Fruit fly (Drosophila melanogaster) whole organism, embryonic: ENCODE data around the gene CG14854.

Experiments
- BtbVII ChIP-seq: fragments of 200-800 bp; sonication (Bioruptor generic); optimal IDR thresholded peaks from 3 replicates; lab custom pipeline; 2017; ENCODE audit warnings: missing biosample characterization, mild to moderate bottlenecking, missing genetic modification characterization
- CG10959 ChIP-seq: fragments of 200-800 bp; sonication (Bioruptor generic); IDR thresholded peaks from 2 replicates; pipeline ENCODE4 v1.3.6; 2022; ENCODE audit warnings: missing biosample characterization, missing genetic modification characterization
- CG10979 ChIP-seq: fragments of 200-800 bp; sonication (Bioruptor generic); optimal IDR thresholded peaks from 2 replicates; lab custom pipeline; 2018; ENCODE audit warnings: missing biosample characterization, mild to moderate bottlenecking, missing genetic modification characterization, moderate library complexity
- CG12391 ChIP-seq: fragments of 200-800 bp; sonication (Bioruptor generic); optimal IDR thresholded peaks from 3 replicates; lab custom pipeline; 2018; ENCODE audit warnings: missing biosample characterization, mild to moderate bottlenecking, missing genetic modification characterization, moderate library complexity
- CG14441 ChIP-seq: fragments of 200-800 bp; sonication (Bioruptor generic); IDR thresholded peaks from 2 replicates; pipeline ENCODE4 v1.3.6; 2022; ENCODE audit warnings: missing biosample characterization, missing genetic modification characterization
- CG15269 ChIP-seq: fragments of 200-800 bp; sonication (Bioruptor generic); optimal IDR thresholded peaks from 2 replicates; lab custom pipeline; 2018; ENCODE audit warnings: missing biosample characterization, mild to moderate bottlenecking, missing genetic modification characterization, moderate library complexity
- CG15479 ChIP-seq: fragments of 200-800 bp; sonication (Bioruptor generic); optimal IDR thresholded peaks from 3 replicates; lab custom pipeline; 2019; ENCODE audit warnings: missing biosample characterization, mild to moderate bottlenecking, missing genetic modification characterization, moderate library complexity
- CG1602 ChIP-seq: fragments of 200-800 bp; sonication (Bioruptor generic); optimal IDR thresholded peaks from 3 replicates; lab custom pipeline; 2016; ENCODE audit warnings: missing biosample characterization, missing genetic modification characterization
- CG17328 ChIP-seq: fragments of 200-800 bp; sonication (Bioruptor generic); IDR thresholded peaks from 2 replicates; pipeline ENCODE4 v1.3.6; 2022; ENCODE audit warnings: missing biosample characterization, missing genetic modification characterization
- CG17359 ChIP-seq: fragments of 200-800 bp; sonication (Bioruptor generic); optimal IDR thresholded peaks from 3 replicates; lab custom pipeline; 2018; ENCODE audit warnings: missing biosample characterization, mild to moderate bottlenecking, missing genetic modification characterization, moderate library complexity
- CG31224 ChIP-seq: fragments of 200-800 bp; sonication (Bioruptor generic); IDR thresholded peaks from 2 replicates; pipeline ENCODE4 v1.3.6; 2022; ENCODE audit warnings: missing biosample characterization, missing genetic modification characterization
- CG34224 ChIP-seq: fragments of 200-800 bp; sonication (Bioruptor generic); IDR thresholded peaks from 3 replicates; pipeline ENCODE4 v1.3.6; 2022; ENCODE audit warnings: missing biosample characterization, missing genetic modification characterization; ENCODE audit not compliant: partially characterized antibody
- CG4707 ChIP-seq: fragments of 200-800 bp; sonication (Bioruptor generic); optimal IDR thresholded peaks from 2 replicates; lab custom pipeline; 2018; ENCODE audit warnings: missing biosample characterization, mild to moderate bottlenecking, missing genetic modification characterization, moderate library complexity
- CG5180 ChIP-seq: fragments of 200-800 bp; sonication (Bioruptor generic); optimal IDR thresholded peaks from 3 replicates; lab custom pipeline; 2017; ENCODE audit warnings: missing biosample characterization, missing genetic modification characterization, mild to moderate bottlenecking, moderate library complexity, missing genetic modification reagents
- CG6254 ChIP-seq: fragments of 200-800 bp; sonication (Bioruptor generic); optimal IDR thresholded peaks from 3 replicates; lab custom pipeline; 2017; ENCODE audit warnings: mild to moderate bottlenecking, missing biosample characterization, missing genetic modification reagents, missing genetic modification characterization
- CG6765 ChIP-seq: fragments of 200-800 bp; sonication (Bioruptor generic); optimal IDR thresholded peaks from 3 replicates; lab custom pipeline; 2017; ENCODE audit warnings: missing biosample characterization, mild to moderate bottlenecking, missing genetic modification characterization
- CG7839 ChIP-seq: fragments of 200-800 bp; sonication (Bioruptor generic); optimal IDR thresholded peaks from 3 replicates; lab custom pipeline; 2018; ENCODE audit warnings: missing biosample characterization, mild to moderate bottlenecking, missing genetic modification characterization, moderate library complexity
- CG8290 ChIP-seq, 3 experiments: fragments of 200-800 bp; sonication (Bioruptor generic); optimal IDR thresholded peaks; 2 replicates each; lab custom pipeline; 2016 to 2019; ENCODE audit warnings: missing biosample characterization in 3 of 3, missing genetic modification characterization in 3 of 3, mild to moderate bottlenecking in 2 of 3, moderate library complexity in 1 of 3
- CG8359 ChIP-seq: fragments of 200-800 bp; sonication (Bioruptor generic); optimal IDR thresholded peaks from 2 replicates; lab custom pipeline; 2017; ENCODE audit warnings: missing biosample characterization, mild to moderate bottlenecking, missing genetic modification characterization, borderline replicate concordance
- CG8478 ChIP-seq: fragments of >200 bp; optimal IDR thresholded peaks from 2 replicates; lab custom pipeline; 2018
- CG9932 ChIP-seq: fragments of 200-800 bp; sonication (Bioruptor generic); IDR thresholded peaks from 2 replicates; pipeline ENCODE4 v1.3.6; 2022; ENCODE audit warnings: missing biosample characterization, missing genetic modification characterization
- D ChIP-seq, 2 experiments: fragments of 200-800 bp in 1 of 2; fragments of >200 bp in 1 of 2; sonication (Bioruptor generic) in 1 of 2; optimal IDR thresholded peaks; 2 replicates in 1 of 2; 3 replicates in 1 of 2; lab custom pipeline; 2017; ENCODE audit warnings: mild to moderate bottlenecking in 1 of 2, missing biosample characterization in 1 of 2, missing genetic modification characterization in 1 of 2, missing genetic modification reagents in 1 of 2
- Dbx ChIP-seq: fragments of 200-800 bp; sonication (Bioruptor generic); IDR thresholded peaks from 3 replicates; pipeline ENCODE4 v1.3.6; 2022; ENCODE audit warnings: missing biosample characterization, missing genetic modification characterization
- Hr78 ChIP-seq, 2 experiments: fragments of 200-800 bp in 1 of 2; fragments of >200 bp in 1 of 2; sonication (Bioruptor generic) in 1 of 2; optimal IDR thresholded peaks; 2 replicates each; lab custom pipeline; 2017 to 2019; ENCODE audit warnings: missing biosample characterization in 2 of 2, missing genetic modification characterization in 2 of 2, mild to moderate bottlenecking in 1 of 2, moderate library complexity in 1 of 2
- MTF-1 ChIP-seq: fragments of 200-800 bp; sonication (Bioruptor generic); optimal IDR thresholded peaks from 2 replicates; lab custom pipeline; 2018; ENCODE audit warnings: missing biosample characterization, mild to moderate bottlenecking, missing genetic modification characterization, borderline replicate concordance
- Myb ChIP-seq: fragments of 200-800 bp; sonication (Bioruptor generic); optimal IDR thresholded peaks from 2 replicates; lab custom pipeline; 2016; ENCODE audit warnings: missing biosample characterization, missing genetic modification characterization
- Neu2 ChIP-seq: fragments of 200-800 bp; sonication (Bioruptor generic); optimal IDR thresholded peaks from 3 replicates; lab custom pipeline; 2016; ENCODE audit warnings: missing biosample characterization, missing genetic modification characterization, borderline replicate concordance
- Sox100B ChIP-seq: fragments of 200-800 bp; sonication (Bioruptor generic); optimal IDR thresholded peaks from 3 replicates; lab custom pipeline; 2018; ENCODE audit warnings: missing biosample characterization, mild to moderate bottlenecking, missing genetic modification characterization
- ase ChIP-seq: fragments of 200-800 bp; sonication (Bioruptor generic); IDR thresholded peaks from 3 replicates; pipeline ENCODE4 v1.3.6; 2022; ENCODE audit warnings: missing biosample characterization, missing genetic modification characterization
- ash1 ChIP-seq: fragments of 200-800 bp; sonication (Bioruptor generic); optimal IDR thresholded peaks from 2 replicates; lab custom pipeline; 2018; ENCODE audit warnings: missing biosample characterization, mild to moderate bottlenecking, missing genetic modification characterization
- az2 ChIP-seq: fragments of 200-800 bp; sonication (Bioruptor generic); optimal IDR thresholded peaks from 3 replicates; lab custom pipeline; 2016; ENCODE audit warnings: missing biosample characterization, missing genetic modification characterization
- caup ChIP-seq: fragments of 200-800 bp; sonication (Bioruptor generic); optimal IDR thresholded peaks from 3 replicates; lab custom pipeline; 2017; ENCODE audit warnings: missing biosample characterization, mild to moderate bottlenecking, missing genetic modification characterization, moderate library complexity; ENCODE audit not compliant: severe bottlenecking
- chinmo ChIP-seq: fragments of 200-800 bp; sonication (Bioruptor generic); IDR thresholded peaks from 4 replicates; pipeline ENCODE4 v1.3.6; 2022; ENCODE audit warnings: missing biosample characterization, missing genetic modification characterization; ENCODE audit not compliant: partially characterized antibody
- crol ChIP-seq: fragments of 200-800 bp; sonication (Bioruptor generic); IDR thresholded peaks from 2 replicates; pipeline ENCODE4 v1.3.6; 2022; ENCODE audit warnings: missing biosample characterization, missing genetic modification characterization
- dysf ChIP-seq: fragments of 200-800 bp; sonication (Bioruptor generic); IDR thresholded peaks from 3 replicates; pipeline ENCODE4 v1.3.6; 2022; ENCODE audit warnings: missing biosample characterization, missing genetic modification characterization
- ewg ChIP-seq: fragments of 200-800 bp; sonication (Bioruptor generic); optimal IDR thresholded peaks from 3 replicates; lab custom pipeline; 2017; ENCODE audit warnings: mild to moderate bottlenecking, missing biosample characterization, missing genetic modification reagents, missing genetic modification characterization
- exex ChIP-seq: fragments of 200-800 bp; sonication (Bioruptor generic); optimal IDR thresholded peaks from 4 replicates; lab custom pipeline; 2018; ENCODE audit warnings: missing biosample characterization, mild to moderate bottlenecking, missing genetic modification characterization, moderate library complexity
- gem ChIP-seq: fragments of 200-800 bp; sonication (Bioruptor generic); optimal IDR thresholded peaks from 2 replicates; lab custom pipeline; 2019; ENCODE audit warnings: missing biosample characterization, mild to moderate bottlenecking, missing genetic modification characterization, moderate library complexity
- hbn ChIP-seq: fragments of 200-800 bp; sonication (Bioruptor generic); IDR thresholded peaks from 2 replicates; pipeline ENCODE4 v1.3.6; 2022; ENCODE audit warnings: missing biosample characterization, missing genetic modification characterization; ENCODE audit not compliant: partially characterized antibody
- jing ChIP-seq: fragments of 200-800 bp; sonication (Bioruptor generic); optimal IDR thresholded peaks from 2 replicates; lab custom pipeline; 2018; ENCODE audit warnings: missing biosample characterization, mild to moderate bottlenecking, missing genetic modification characterization
- lola ChIP-seq, 3 experiments: fragments of >200 bp in 2 of 3; fragments of 200-800 bp in 1 of 3; sonication (Bioruptor generic) in 1 of 3; optimal IDR thresholded peaks; 2 replicates each; lab custom pipeline; 2017 to 2019; ENCODE audit warnings: missing biosample characterization in 3 of 3, missing genetic modification characterization in 3 of 3, mild to moderate bottlenecking in 1 of 3, moderate library complexity in 1 of 3
- row ChIP-seq: fragments of 200-800 bp; sonication (Bioruptor generic); IDR thresholded peaks from 3 replicates; pipeline ENCODE4 v1.3.6; 2022; ENCODE audit warnings: missing biosample characterization, missing genetic modification characterization
- sima ChIP-seq: fragments of 200-800 bp; sonication (Bioruptor generic); optimal IDR thresholded peaks from 2 replicates; lab custom pipeline; 2016; ENCODE audit warnings: missing biosample characterization, missing genetic modification characterization
- stwl ChIP-seq: fragments of 200-800 bp; sonication (Bioruptor generic); optimal IDR thresholded peaks from 3 replicates; lab custom pipeline; 2018; ENCODE audit warnings: missing biosample characterization, mild to moderate bottlenecking, missing genetic modification characterization, moderate library complexity
- trem ChIP-seq: fragments of 200-800 bp; optimal IDR thresholded peaks from 3 replicates; lab custom pipeline; 2019; ENCODE audit warnings: missing biosample characterization, mild to moderate bottlenecking, missing genetic modification characterization, moderate library complexity
- zfh2 ChIP-seq: fragments of 200-800 bp; sonication (Bioruptor generic); optimal IDR thresholded peaks from 2 replicates; lab custom pipeline; 2016; ENCODE audit warnings: missing biosample characterization, missing genetic modification characterization

The CG14854 gene

dm6 chr3R:14569411-14570107 lies 9.7 kb upstream of the CG14854 start, which contains the start of gene Cys (continued):
- TF ChIP-seq CG17328 (peak; percentile 36; the same call in 1 of the 2 replicates), CG10959 (GFP tag; lab: Robert Waterston, UW) (no peak), CG15269 (no peak), dysf (GFP tag; lab: Robert Waterston, UW) (no peak), jing (no peak), sima (GFP tag; lab: Kevin White, UChicago) (no peak), CG8359 (no peak), CG10979 (no peak), lola (GFP tag; optimal IDR thresholded peaks at IDR 0.05; lab: Kevin White, UChicago) (peak in 1 of 3 experiments; percentile 11), CG5180 (no peak), D (optimal IDR thresholded peaks at IDR 0.05; lab: Kevin White, UChicago) (no peak), D (GFP tag; optimal IDR thresholded peaks at IDR 0.05; lab: Kevin White, UChicago) (no peak), CG6765 (peak; percentile 30), Hr78 (GFP tag; optimal IDR thresholded peaks at IDR 0.05; lab: Kevin White, UChicago) (peak in 1 of 2 experiments; percentile 74), ash1 (GFP tag; lab: Kevin White, UChicago) (no peak), chinmo (GFP tag; lab: Robert Waterston, UW) (peak; percentile 23; the same call in 1 of the 4 replicates), stwl (tag; lab: Kevin White, UChicago) (no peak), zfh2 (GFP tag; lab: Kevin White, UChicago) (no peak), CG8478 (no peak), Neu2 (GFP tag; lab: Kevin White, UChicago) (no peak), Myb (GFP tag; lab: Kevin White, UChicago) (no peak), Sox100B (GFP tag; lab: Kevin White, UChicago) (no peak), ase (no peak), trem (tag; lab: Kevin White, UChicago) (no peak), MTF-1 (GFP tag; lab: Kevin White, UChicago) (no peak), CG4707 (GFP tag; lab: Kevin White, UChicago) (no peak), CG15479 (GFP tag; lab: Kevin White, UChicago) (no peak), ewg (GFP tag; lab: Kevin White, UChicago) (no peak), Dbx (GFP tag; lab: Robert Waterston, UW) (no peak; the same call in 2 of the 3 replicates), CG1602 (GFP tag; lab: Kevin White, UChicago) (no peak), CG31224 (GFP tag; lab: Robert Waterston, UW) (no peak)

- peak; percentile 67 for TF ChIP-seq CG9932 (GFP tag; lab: Robert Waterston, UW)
- TF ChIP-seq hbn (GFP tag; lab: Robert Waterston, UW), result peak; percentile 44
- TF ChIP-seq BtbVII (GFP tag; lab: Kevin White, UChicago), result no peak
- TF ChIP-seq Hr78 (GFP tag; optimal IDR thresholded peaks at IDR 0.05; lab: Kevin White, UChicago), result no peak
- no peak for TF ChIP-seq CG6254 (GFP tag; lab: Kevin White, UChicago)
- TF ChIP-seq row (GFP tag; lab: Robert Waterston, UW), result peak; percentile 69
- peak; percentile 22 for TF ChIP-seq CG7839 (tag; lab: Kevin White, UChicago)
- TF ChIP-seq gem, result peak; percentile 49
- TF ChIP-seq crol (GFP tag; lab: Robert Waterston, UW), result peak; percentile 58
- TF ChIP-seq caup (GFP tag; lab: Kevin White, UChicago), result peak; percentile 46
- TF ChIP-seq CG12391, result peak; percentile 25
- TF ChIP-seq az2, result no peak
- peak; percentile 60 for TF ChIP-seq exex (tag; lab: Kevin White, UChicago)
- TF ChIP-seq CG14441, result no peak
- TF ChIP-seq CG8290 (GFP tag; optimal IDR thresholded peaks at IDR 0.05; lab: Kevin White, UChicago), result no peak
- peak in 1 of 2 experiments; percentile 0 for TF ChIP-seq CG8290 (tag; optimal IDR thresholded peaks at IDR 0.05; lab: Kevin White, UChicago)
- TF ChIP-seq Dbx (GFP tag; lab: Robert Waterston, UW), result peak; percentile 23; the same call in 1 of the 3 replicates
- peak; percentile 15 for TF ChIP-seq CG17359 (tag; lab: Kevin White, UChicago)
- peak; percentile 17; the same call in 2 of the 3 replicates for TF ChIP-seq CG34224 (GFP tag; lab: Robert Waterston, UW)
Observed at dm6 chr3R:14568501-14569137, 8.8 kb upstream of the CG14854 start, which contains the start of gene CG8066. TSS of gene CG8066 (minus strand) at chr3R:14568847.
